Fruit fly (Drosophila melanogaster) whole organism, prepupa: ENCODE measurements around the gene CG31904.

Source experiments
- Blimp-1 ChIP-seq: fragments of 200-800 bp; sonication (Bioruptor generic); optimal IDR thresholded peaks from 3 replicates; lab custom pipeline; 2017; ENCODE audit warnings: missing biosample characterization, missing genetic modification characterization, mild to moderate bottlenecking, moderate library complexity, missing genetic modification reagents
- CG10631 ChIP-seq: fragments of 200-800 bp; sonication (Bioruptor generic); optimal IDR thresholded peaks from 2 replicates; lab custom pipeline; 2016; ENCODE audit warnings: missing biosample characterization, missing genetic modification characterization
- CG10669 ChIP-seq: fragments of 200-800 bp; sonication (Bioruptor generic); optimal IDR thresholded peaks from 3 replicates; lab custom pipeline; 2018; ENCODE audit warnings: missing biosample characterization, mild to moderate bottlenecking, missing genetic modification characterization, moderate library complexity
- CG11762 ChIP-seq: fragments of 200-800 bp; sonication (Bioruptor generic); optimal IDR thresholded peaks from 3 replicates; lab custom pipeline; 2016; ENCODE audit warnings: missing biosample characterization, missing genetic modification characterization; ENCODE audit not compliant: insufficient read depth
- CG1621 ChIP-seq: fragments of 200-800 bp; sonication (Bioruptor generic); optimal IDR thresholded peaks from 3 replicates; lab custom pipeline; 2018; ENCODE audit warnings: missing biosample characterization, mild to moderate bottlenecking, missing genetic modification characterization
- CG16779 ChIP-seq: fragments of 200-800 bp; sonication (Bioruptor generic); optimal IDR thresholded peaks from 3 replicates; lab custom pipeline; 2017; ENCODE audit warnings: missing biosample characterization, mild to moderate bottlenecking, missing genetic modification characterization
- CG3032 ChIP-seq: fragments of 200-800 bp; optimal IDR thresholded peaks from 2 replicates; lab custom pipeline; 2019; ENCODE audit warnings: missing biosample characterization, mild to moderate bottlenecking, missing genetic modification characterization, moderate library complexity
- CG31627 ChIP-seq: fragments of 200-800 bp; sonication (Bioruptor generic); optimal IDR thresholded peaks from 3 replicates; lab custom pipeline; 2016; ENCODE audit warnings: missing biosample characterization, missing genetic modification characterization
- CG32006 ChIP-seq: fragments of 200-800 bp; sonication (Bioruptor generic); optimal IDR thresholded peaks from 3 replicates; lab custom pipeline; 2017; ENCODE audit warnings: missing biosample characterization, mild to moderate bottlenecking, missing genetic modification characterization
- CG3919 ChIP-seq: fragments of 200-800 bp; sonication (Bioruptor generic); optimal IDR thresholded peaks from 3 replicates; lab custom pipeline; 2016; ENCODE audit warnings: missing biosample characterization, missing genetic modification characterization
- CG4318 ChIP-seq: fragments of 200-800 bp; sonication (Bioruptor generic); optimal IDR thresholded peaks from 3 replicates; lab custom pipeline; 2017; ENCODE audit warnings: missing biosample characterization, mild to moderate bottlenecking, missing genetic modification characterization
- CG6163 ChIP-seq: fragments of 200-800 bp; sonication (Bioruptor generic); IDR thresholded peaks from 3 replicates; pipeline ENCODE4 v1.3.6; 2022; ENCODE audit warnings: missing biosample characterization, missing genetic modification characterization
- CG6808 ChIP-seq: fragments of 200-800 bp; sonication (Bioruptor generic); optimal IDR thresholded peaks from 3 replicates; lab custom pipeline; 2017; ENCODE audit warnings: missing biosample characterization, missing genetic modification characterization, mild to moderate bottlenecking, moderate library complexity, missing genetic modification reagents
- CG6854 ChIP-seq: fragments of 200-800 bp; sonication (Bioruptor generic); optimal IDR thresholded peaks from 2 replicates; lab custom pipeline; 2017; ENCODE audit warnings: missing biosample characterization, mild to moderate bottlenecking, missing genetic modification characterization
- CG8319 ChIP-seq: fragments of 200-800 bp; sonication (Bioruptor generic); optimal IDR thresholded peaks from 3 replicates; lab custom pipeline; 2016; ENCODE audit warnings: missing biosample characterization, missing genetic modification characterization
- CG8632 ChIP-seq: fragments of 200-800 bp; sonication (Bioruptor generic); optimal IDR thresholded peaks from 3 replicates; lab custom pipeline; 2016; ENCODE audit warnings: missing biosample characterization, missing genetic modification characterization
- CG9139 ChIP-seq: fragments of 200-800 bp; sonication (Bioruptor generic); optimal IDR thresholded peaks from 3 replicates; lab custom pipeline; 2017; ENCODE audit warnings: missing biosample characterization, mild to moderate bottlenecking, missing genetic modification characterization
- Eip75B ChIP-seq: fragments of 200-800 bp; sonication (Bioruptor generic); optimal IDR thresholded peaks from 3 replicates; lab custom pipeline; 2016; ENCODE audit warnings: missing biosample characterization, missing genetic modification characterization
- Eip78C ChIP-seq: fragments of 200-800 bp; sonication (Bioruptor generic); peaks from one replicate; lab custom pipeline; 2016; ENCODE audit warnings: missing biosample characterization, missing genetic modification characterization
- Gug ChIP-seq: fragments of 200-800 bp; sonication (Bioruptor generic); IDR thresholded peaks from 2 replicates; pipeline ENCODE4 v1.3.6; 2022; ENCODE audit warnings: missing biosample characterization, missing genetic modification characterization
- Hr4 ChIP-seq: fragments of 200-800 bp; sonication (Bioruptor generic); optimal IDR thresholded peaks from 3 replicates; lab custom pipeline; 2016; ENCODE audit warnings: missing biosample characterization, missing genetic modification characterization
- Met ChIP-seq: fragments of 200-800 bp; sonication (Bioruptor generic); optimal IDR thresholded peaks from 3 replicates; lab custom pipeline; 2016; ENCODE audit warnings: missing biosample characterization, missing genetic modification characterization
- Smox ChIP-seq: fragments of 200-800 bp; sonication (Bioruptor generic); optimal IDR thresholded peaks from 3 replicates; lab custom pipeline; 2016; ENCODE audit warnings: missing biosample characterization, missing genetic modification characterization
- Sox102F ChIP-seq: fragments of 200-800 bp; sonication (Bioruptor generic); optimal IDR thresholded peaks from 2 replicates; lab custom pipeline; 2016; ENCODE audit warnings: missing biosample characterization, mild to moderate bottlenecking, missing genetic modification characterization
- Sox14 ChIP-seq: fragments of 200-800 bp; sonication (Bioruptor generic); optimal IDR thresholded peaks from 3 replicates; lab custom pipeline; 2016; ENCODE audit warnings: missing biosample characterization, missing genetic modification characterization
- achi ChIP-seq: fragments of 200-800 bp; sonication (Bioruptor generic); optimal IDR thresholded peaks from 3 replicates; lab custom pipeline; 2016; ENCODE audit warnings: missing biosample characterization, missing genetic modification characterization
- acj6 ChIP-seq: fragments of 200-800 bp; sonication (Bioruptor generic); optimal IDR thresholded peaks from 3 replicates; lab custom pipeline; 2016; ENCODE audit warnings: missing biosample characterization, missing genetic modification characterization
- cyc ChIP-seq: fragments of 200-800 bp; sonication (Bioruptor generic); optimal IDR thresholded peaks from 3 replicates; lab custom pipeline; 2016; ENCODE audit warnings: missing biosample characterization, missing genetic modification characterization
- dsx ChIP-seq: fragments of 200-800 bp; optimal IDR thresholded peaks from 3 replicates; lab custom pipeline; 2019; ENCODE audit warnings: missing biosample characterization, mild to moderate bottlenecking, missing genetic modification characterization, moderate library complexity; ENCODE audit not compliant: poor library complexity, severe bottlenecking
- eg ChIP-seq: fragments of 200-800 bp; sonication (Bioruptor generic); IDR thresholded peaks from 3 replicates; pipeline ENCODE4 v1.3.6; 2022; ENCODE audit warnings: missing biosample characterization, missing genetic modification characterization
- esn ChIP-seq: fragments of 200-800 bp; sonication (Bioruptor generic); optimal IDR thresholded peaks from 2 replicates; lab custom pipeline; 2016; ENCODE audit warnings: missing biosample characterization, mild to moderate bottlenecking, missing genetic modification characterization, moderate library complexity
- fd85E ChIP-seq: fragments of 200-800 bp; sonication (Bioruptor generic); optimal IDR thresholded peaks from 3 replicates; lab custom pipeline; 2016; ENCODE audit warnings: missing biosample characterization, missing genetic modification characterization
- fkh ChIP-seq: fragments of 200-800 bp; sonication (Bioruptor generic); optimal IDR thresholded peaks from 3 replicates; lab custom pipeline; 2017; ENCODE audit warnings: missing biosample characterization, mild to moderate bottlenecking, missing genetic modification characterization, moderate library complexity
- lz ChIP-seq: fragments of 200-800 bp; sonication (Bioruptor generic); optimal IDR thresholded peaks from 3 replicates; lab custom pipeline; 2016; ENCODE audit warnings: missing biosample characterization, missing genetic modification characterization
- net ChIP-seq: fragments of 200-800 bp; sonication (Bioruptor generic); optimal IDR thresholded peaks from 3 replicates; lab custom pipeline; 2016; ENCODE audit warnings: missing biosample characterization, missing genetic modification characterization
- pdm3 ChIP-seq: fragments of 200-800 bp; sonication (Bioruptor generic); optimal IDR thresholded peaks from 3 replicates; lab custom pipeline; 2016; ENCODE audit warnings: missing biosample characterization, missing genetic modification characterization
- salr ChIP-seq, 2 experiments: fragments of 200-800 bp; sonication (Bioruptor generic); optimal IDR thresholded peaks; 3 replicates each; lab custom pipeline; 2016 to 2018; ENCODE audit warnings: missing biosample characterization in 2 of 2, missing genetic modification characterization in 2 of 2, mild to moderate bottlenecking in 1 of 2
- spab ChIP-seq: fragments of 200-800 bp; sonication (Bioruptor generic); optimal IDR thresholded peaks from 2 replicates; lab custom pipeline; 2017; ENCODE audit warnings: missing biosample characterization, mild to moderate bottlenecking, missing genetic modification characterization, missing genetic modification reagents
- ss ChIP-seq, 2 experiments: fragments of 200-800 bp; sonication (Bioruptor generic); optimal IDR thresholded peaks; 2 replicates in 1 of 2; 3 replicates in 1 of 2; lab custom pipeline; 2017 to 2018; ENCODE audit warnings: mild to moderate bottlenecking in 2 of 2, missing biosample characterization in 2 of 2, missing genetic modification characterization in 2 of 2, moderate library complexity in 1 of 2
- svp ChIP-seq: fragments of 200-800 bp; sonication (Bioruptor generic); peaks from one replicate; lab custom pipeline; 2016; ENCODE audit warnings: missing biosample characterization, missing genetic modification characterization
- topi ChIP-seq: fragments of 200-800 bp; sonication (Bioruptor generic); optimal IDR thresholded peaks from 3 replicates; lab custom pipeline; 2016; ENCODE audit warnings: missing biosample characterization, missing genetic modification characterization
- vri ChIP-seq: fragments of 200-800 bp; sonication (Bioruptor generic); optimal IDR thresholded peaks from 3 replicates; lab custom pipeline; 2016; ENCODE audit warnings: missing biosample characterization, mild to moderate bottlenecking, missing genetic modification characterization

Gene CG31904

dm6 chr2L:7716545-7716944, 22.1 kb downstream of the CG31904 start, which contains the start of gene CG33296:
CG33296 (minus strand) TSS chr2L:7716645.
- TF ChIP-seq CG6808 (GFP tag; lab: Kevin White, UChicago) (no peak), Eip78C (GFP tag; lab: Kevin White, UChicago) (no peak), Sox102F (no peak), pdm3 (GFP tag; lab: Kevin White, UChicago) (no peak), CG10669 (GFP tag; lab: Kevin White, UChicago) (no peak), Eip75B (GFP tag; lab: Kevin White, UChicago) (no peak), eg (GFP tag; lab: Robert Waterston, UW) (no peak)

- TF ChIP-seq achi (GFP tag; lab: Kevin White, UChicago) (no peak), svp (GFP tag; lab: Kevin White, UChicago) (peak; percentile 63), CG6854 (GFP tag; lab: Kevin White, UChicago) (no peak)
Measured at dm6 chr2L:7711034-7711685, 27.4 kb downstream of the CG31904 start.

DNA sequence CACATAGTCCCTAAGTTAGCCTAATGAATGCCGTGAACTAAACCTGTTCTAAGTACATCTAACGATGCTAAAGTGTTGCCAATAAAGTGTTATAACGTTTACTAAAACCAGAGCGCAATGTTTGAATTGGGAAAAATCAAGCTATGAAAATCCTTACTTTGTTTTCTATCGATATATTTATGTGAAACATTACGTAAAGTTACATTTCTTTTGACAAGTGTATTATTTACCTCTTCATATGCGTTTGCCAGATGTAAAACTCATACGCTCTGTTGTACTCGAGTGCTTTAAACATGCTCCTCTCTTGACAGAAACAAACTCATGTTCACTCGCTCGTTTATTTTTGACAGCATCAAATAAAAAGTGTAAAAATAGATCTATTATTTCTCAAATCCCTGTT, 28.0 kb downstream of the CG31904 start, which contains the start of gene Ntl:
Ntl (plus strand) TSS at position 301 of the 400 bp plus-strand sequence.
- TF ChIP-seq CG1621 (tag; lab: Kevin White, UChicago) (no peak), CG10669 (GFP tag; lab: Kevin White, UChicago) (no peak), topi (no peak), fd85E (GFP tag; lab: Kevin White, UChicago) (no peak), Sox102F (no peak), Sox14 (GFP tag; lab: Kevin White, UChicago) (no peak), esn (GFP tag; lab: Kevin White, UChicago) (no peak), net (no peak), Hr4 (GFP tag; lab: Kevin White, UChicago) (no peak), CG9139 (GFP tag; lab: Kevin White, UChicago) (no peak), CG16779 (tag; lab: Kevin White, UChicago) (no peak), salr (GFP tag; optimal IDR thresholded peaks at IDR 0.05; lab: Kevin White, UChicago) (no peak), eg (GFP tag; lab: Robert Waterston, UW) (no peak), CG6854 (GFP tag; lab: Kevin White, UChicago) (no peak), CG6808 (GFP tag; lab: Kevin White, UChicago) (no peak), Smox (GFP tag; lab: Kevin White, UChicago) (no peak)

- TF ChIP-seq CG4318 (GFP tag; lab: Kevin White, UChicago) (peak; percentile 17), CG31627 (GFP tag; lab: Kevin White, UChicago) (peak; percentile 80), Met (GFP tag; lab: Kevin White, UChicago) (peak; percentile 72), CG3032 (tag; lab: Kevin White, UChicago) (peak; percentile 84), CG10631 (GFP tag; lab: Kevin White, UChicago) (peak; percentile 75), CG16779 (tag; lab: Kevin White, UChicago) (peak; percentile 40), CG6854 (GFP tag; lab: Kevin White, UChicago) (no peak), CG3919 (GFP tag; lab: Kevin White, UChicago) (peak; percentile 73), CG8632 (peak; percentile 87), Gug (GFP tag; lab: Robert Waterston, UW) (no peak), CG11762 (peak; percentile 76), dsx (GFP tag; lab: Kevin White, UChicago) (peak; percentile 74), ss (GFP tag; optimal IDR thresholded peaks at IDR 0.05; lab: Kevin White, UChicago) (peak; percentile 61 to 81), Sox14 (GFP tag; lab: Kevin White, UChicago) (peak; percentile 83), vri (GFP tag; lab: Kevin White, UChicago) (peak; percentile 75), svp (GFP tag; lab: Kevin White, UChicago) (peak; percentile 82), CG1621 (tag; lab: Kevin White, UChicago) (peak; percentile 56), Blimp-1 (peak; percentile 31), pdm3 (GFP tag; lab: Kevin White, UChicago) (peak; percentile 86), CG32006 (peak; percentile 77), topi (peak; percentile 81), fkh (no peak), lz (peak; percentile 80), Hr4 (GFP tag; lab: Kevin White, UChicago) (peak; percentile 62), Smox (GFP tag; lab: Kevin White, UChicago) (peak; percentile 77), spab (peak; percentile 68), CG8319 (GFP tag; lab: Kevin White, UChicago) (peak; percentile 87), achi (GFP tag; lab: Kevin White, UChicago) (peak; percentile 80), CG6163 (peak; percentile 60; the same call in 2 of the 3 replicates), cyc (peak; percentile 63), acj6 (GFP tag; lab: Kevin White, UChicago) (peak; percentile 80)
Measured at dm6 chr2L:7703534-7703933, 35.1 kb downstream of the CG31904 start.
